Worm (Caenorhabditis elegans) whole organism, midembryonic: ENCODE data around the gene M199.7.

ENCODE experiments used
- T22C8.4 ChIP-seq: fragments of 200-800 bp; sonication (Bioruptor generic); IDR thresholded peaks from 2 replicates; pipeline ENCODE4 v1.3.6; 2022; ENCODE audit warnings: missing genetic modification characterization, missing compliant biosample characterization
- ztf-23 ChIP-seq: fragments of 200-800 bp; sonication (Bioruptor generic); IDR thresholded peaks from 2 replicates; pipeline ENCODE4 v1.3.6; 2022; ENCODE audit warnings: missing genetic modification reagents, missing genetic modification characterization, missing compliant biosample characterization
- ztf-29 ChIP-seq: fragments of 200-800 bp; sonication (Bioruptor generic); IDR thresholded peaks from 2 replicates; pipeline ENCODE4 v1.3.6; 2022; ENCODE audit warnings: missing genetic modification reagents, missing genetic modification characterization, missing compliant biosample characterization

- no peak for TF ChIP-seq ztf-23 (GFP tag; lab: Robert Waterston, UW)
- TF ChIP-seq T22C8.4: no peak
- no peak for TF ChIP-seq ztf-29
Observed at ce11 chrIV:15122882-15123281, at the start of gene M199.7.
